Worm (Caenorhabditis elegans) whole organism, young adult: Measurements from ENCODE around the gene fem-2.

Experiments
- B0019.2 ChIP-seq: fragments of 200-800 bp; sonication (Bioruptor generic); conservative IDR thresholded peaks from 2 replicates; pipeline ENCODE4 v1.3.6; 2022; ENCODE audit warnings: missing genetic modification reagents, missing genetic modification characterization, missing compliant biosample characterization
- B0336.3 ChIP-seq: fragments of 200-800 bp; sonication (Bioruptor generic); IDR thresholded peaks from 2 replicates; pipeline ENCODE4 v1.3.6; 2022; ENCODE audit warnings: missing genetic modification characterization, missing compliant biosample characterization
- D2030.7 ChIP-seq: fragments of 200-800 bp; sonication (Bioruptor generic); IDR thresholded peaks from 2 replicates; pipeline ENCODE4 v1.3.6; 2022; ENCODE audit warnings: missing genetic modification reagents, missing genetic modification characterization, missing compliant biosample characterization
- F33H1.4 ChIP-seq: fragments of 200-800 bp; sonication (Bioruptor generic); IDR thresholded peaks from 2 replicates; pipeline ENCODE4 v1.3.6; 2022; ENCODE audit warnings: missing genetic modification reagents, missing genetic modification characterization, missing compliant biosample characterization
- F39B2.1 ChIP-seq: fragments of 200-800 bp; sonication (Bioruptor generic); IDR thresholded peaks from 2 replicates; pipeline ENCODE4 v1.3.6; 2022; ENCODE audit warnings: missing genetic modification reagents, missing genetic modification characterization, missing compliant biosample characterization
- F57A8.1 ChIP-seq: fragments of 200-800 bp; sonication (Bioruptor generic); optimal IDR thresholded peaks from 2 replicates; lab custom pipeline; 2018; ENCODE audit warnings: mild to moderate bottlenecking, missing genetic modification characterization, moderate library complexity, missing compliant biosample characterization
- T26A5.8 ChIP-seq: sonication (generic microtip); optimal IDR thresholded peaks from 2 replicates; lab custom pipeline; 2016; ENCODE audit warnings: missing genetic modification characterization, missing compliant biosample characterization
- Y53F4B.3 ChIP-seq: fragments of 200-800 bp; sonication (Bioruptor generic); IDR thresholded peaks from 2 replicates; pipeline ENCODE4 v1.3.6; 2022; ENCODE audit warnings: missing genetic modification reagents, missing genetic modification characterization, missing compliant biosample characterization
- aptf-2 ChIP-seq: fragments of 200-800 bp; sonication (Bioruptor generic); conservative IDR thresholded peaks from 2 replicates; pipeline ENCODE4 v1.3.6; 2022; ENCODE audit warnings: missing genetic modification reagents, missing genetic modification characterization, missing compliant biosample characterization
- aptf-3 ChIP-seq: fragments of 200-800 bp; sonication (Bioruptor generic); IDR thresholded peaks from 2 replicates; pipeline ENCODE4 v1.3.6; 2022; ENCODE audit warnings: missing genetic modification characterization, missing compliant biosample characterization
- atf-7 ChIP-seq: sonication (generic microtip); optimal IDR thresholded peaks from 2 replicates; lab custom pipeline; 2017; ENCODE audit warnings: mild to moderate bottlenecking, missing genetic modification characterization, missing compliant biosample characterization
- attf-6 ChIP-seq: fragments of 200-800 bp; sonication (Bioruptor generic); IDR thresholded peaks from 2 replicates; pipeline ENCODE4 v1.3.6; 2022; ENCODE audit warnings: missing genetic modification reagents, missing genetic modification characterization, missing compliant biosample characterization
- bed-1 ChIP-seq: fragments of 200-800 bp; sonication (Bioruptor generic); IDR thresholded peaks from 2 replicates; pipeline ENCODE4 v1.3.6; 2022; ENCODE audit warnings: missing genetic modification reagents, missing genetic modification characterization, missing compliant biosample characterization
- cebp-1 ChIP-seq, 2 experiments: fragments of 200-800 bp in 1 of 2; sonication (Bioruptor generic) in 1 of 2; sonication (generic microtip) in 1 of 2; IDR thresholded peaks in 1 of 2; optimal IDR thresholded peaks in 1 of 2; 2 replicates each; pipeline versions ENCODE4 v1.3.6 to Lab custom; 2017 to 2022; ENCODE audit warnings: missing compliant biosample characterization in 2 of 2, missing genetic modification characterization in 2 of 2, mild to moderate bottlenecking in 1 of 2, missing genetic modification reagents in 1 of 2, moderate library complexity in 1 of 2
- ceh-58 ChIP-seq: fragments of 200-800 bp; sonication (Bioruptor generic); IDR thresholded peaks from 2 replicates; pipeline ENCODE4 v1.3.6; 2022; ENCODE audit warnings: missing genetic modification characterization, missing compliant biosample characterization
- ceh-79 ChIP-seq: sonication (generic microtip); optimal IDR thresholded peaks from 2 replicates; lab custom pipeline; 2017; ENCODE audit warnings: mild to moderate bottlenecking, missing genetic modification characterization, missing compliant biosample characterization
- dox-1 ChIP-seq: fragments of 200-800 bp; sonication (Bioruptor generic); IDR thresholded peaks from 2 replicates; pipeline ENCODE4 v1.3.6; 2022; ENCODE audit warnings: missing genetic modification reagents, missing genetic modification characterization, missing compliant biosample characterization
- dpff-1 ChIP-seq: sonication (generic microtip); optimal IDR thresholded peaks from 2 replicates; lab custom pipeline; 2017; ENCODE audit warnings: mild to moderate bottlenecking, missing genetic modification characterization, missing compliant biosample characterization
- dpl-1 ChIP-seq: fragments of 150-350 bp; optimal IDR thresholded peaks from 2 replicates; lab custom pipeline; 2014; ENCODE audit warnings: missing biosample characterization, missing genetic modification reagents, missing genetic modification characterization
- ekl-4 ChIP-seq: fragments of 200-800 bp; sonication (Bioruptor generic); IDR thresholded peaks from 2 replicates; pipeline ENCODE4 v1.3.6; 2022; ENCODE audit warnings: missing genetic modification reagents, missing genetic modification characterization, missing compliant biosample characterization
- ets-4 ChIP-seq: fragments of 200-800 bp; sonication (Bioruptor generic); optimal IDR thresholded peaks from 2 replicates; lab custom pipeline; 2018; ENCODE audit warnings: mild to moderate bottlenecking, missing genetic modification characterization, missing compliant biosample characterization
- fkh-3 ChIP-seq: sonication (generic microtip); optimal IDR thresholded peaks from 2 replicates; lab custom pipeline; 2016; ENCODE audit warnings: mild to moderate bottlenecking, missing genetic modification characterization, missing compliant biosample characterization
- him-1 ChIP-seq: sonication (generic microtip); optimal IDR thresholded peaks from 2 replicates; lab custom pipeline; 2016; ENCODE audit warnings: missing genotype, missing genetic modification reagents, missing genetic modification characterization, missing compliant biosample characterization
- hrde-1 ChIP-seq: sonication (generic microtip); optimal IDR thresholded peaks from 2 replicates; lab custom pipeline; 2016; ENCODE audit warnings: missing genetic modification characterization, mild to moderate bottlenecking, missing compliant biosample characterization, moderate library complexity, missing genotype, missing genetic modification reagents, borderline replicate concordance
- let-526 ChIP-seq: fragments of 200-800 bp; sonication (Bioruptor generic); IDR thresholded peaks from 2 replicates; pipeline ENCODE4 v1.3.6; 2022; ENCODE audit warnings: missing genetic modification reagents, missing genetic modification characterization, missing compliant biosample characterization
- lin-26 ChIP-seq: fragments of 200-800 bp; sonication (Bioruptor generic); IDR thresholded peaks from 2 replicates; pipeline ENCODE4 v1.3.6; 2022; ENCODE audit warnings: missing genetic modification reagents, missing genetic modification characterization, missing compliant biosample characterization
- lin-40 ChIP-seq: sonication (generic microtip); optimal IDR thresholded peaks from 2 replicates; lab custom pipeline; 2016; ENCODE audit warnings: missing genetic modification characterization, mild to moderate bottlenecking, missing compliant biosample characterization, missing genotype, missing genetic modification reagents
- lsy-27 ChIP-seq: sonication (generic microtip); optimal IDR thresholded peaks from 2 replicates; lab custom pipeline; 2017; ENCODE audit warnings: missing genetic modification characterization, mild to moderate bottlenecking, missing compliant biosample characterization, antibody characterized with exemption, missing genotype, borderline replicate concordance; ENCODE audit not compliant: insufficient read depth
- madf-10 ChIP-seq: sonication (generic microtip); optimal IDR thresholded peaks from 2 replicates; lab custom pipeline; 2016; ENCODE audit warnings: mild to moderate bottlenecking, missing genetic modification characterization, missing compliant biosample characterization
- madf-3 ChIP-seq: fragments of 200-800 bp; sonication (Bioruptor generic); IDR thresholded peaks from 2 replicates; pipeline ENCODE4 v1.3.6; 2022; ENCODE audit warnings: missing genetic modification reagents, missing genetic modification characterization, missing compliant biosample characterization
- mcd-1 ChIP-seq: fragments of 200-800 bp; sonication (Bioruptor generic); IDR thresholded peaks from 2 replicates; pipeline ENCODE4 v1.3.6; 2022; ENCODE audit warnings: missing genetic modification reagents, missing genetic modification characterization, missing compliant biosample characterization
- nfya-1 ChIP-seq: sonication (generic microtip); optimal IDR thresholded peaks from 2 replicates; lab custom pipeline; 2017; ENCODE audit warnings: antibody characterized with exemption, missing compliant biosample characterization, missing genetic modification characterization, borderline replicate concordance; ENCODE audit not compliant: insufficient read depth
- nfya-2 ChIP-seq: fragments of 200-800 bp; sonication (Bioruptor generic); IDR thresholded peaks from 2 replicates; pipeline ENCODE4 v1.3.6; 2022; ENCODE audit warnings: missing genetic modification reagents, missing genetic modification characterization, missing compliant biosample characterization
- nhr-179 ChIP-seq: sonication (generic microtip); optimal IDR thresholded peaks from 2 replicates; lab custom pipeline; 2016; ENCODE audit warnings: mild to moderate bottlenecking, missing genetic modification characterization, missing compliant biosample characterization
- nhr-27 ChIP-seq: fragments of 200-800 bp; sonication (Bioruptor generic); optimal IDR thresholded peaks from 2 replicates; lab custom pipeline; 2018; ENCODE audit warnings: mild to moderate bottlenecking, missing genetic modification characterization, moderate library complexity, missing compliant biosample characterization
- nhr-80 ChIP-seq: sonication (generic microtip); optimal IDR thresholded peaks from 2 replicates; lab custom pipeline; 2016; ENCODE audit warnings: missing genetic modification characterization, missing compliant biosample characterization
- nhr-90 ChIP-seq: sonication (generic microtip); optimal IDR thresholded peaks from 2 replicates; lab custom pipeline; 2016; ENCODE audit warnings: missing genotype, mild to moderate bottlenecking, missing genetic modification characterization, missing compliant biosample characterization
- pbrm-1 ChIP-seq: fragments of 200-800 bp; sonication (Bioruptor generic); IDR thresholded peaks from 2 replicates; pipeline ENCODE4 v1.3.6; 2022; ENCODE audit warnings: missing genetic modification reagents, missing genetic modification characterization, missing compliant biosample characterization
- pha-4 ChIP-seq: fragments of 150-350 bp; sonication (generic microtip); optimal IDR thresholded peaks from 2 replicates; lab custom pipeline; 2014; ENCODE audit warnings: missing biosample characterization, missing genetic modification reagents, missing genetic modification characterization
- rcor-1 ChIP-seq: fragments of 200-800 bp; sonication (Bioruptor generic); IDR thresholded peaks from 2 replicates; pipeline ENCODE4 v1.3.6; 2022; ENCODE audit warnings: missing genetic modification reagents, missing genetic modification characterization, missing compliant biosample characterization
- repo-1 ChIP-seq: sonication (generic microtip); optimal IDR thresholded peaks from 2 replicates; lab custom pipeline; 2017; ENCODE audit warnings: mild to moderate bottlenecking, missing genetic modification characterization, missing compliant biosample characterization
- snpc-1.1 ChIP-seq: sonication (generic microtip); optimal IDR thresholded peaks from 2 replicates; lab custom pipeline; 2017; ENCODE audit warnings: missing genetic modification characterization, mild to moderate bottlenecking, missing compliant biosample characterization, antibody characterized with exemption, moderate library complexity, missing genotype, missing genetic modification reagents; ENCODE audit not compliant: insufficient read depth
- somi-1 ChIP-seq: fragments of 200-800 bp; sonication (Bioruptor generic); optimal IDR thresholded peaks from 2 replicates; lab custom pipeline; 2018; ENCODE audit warnings: mild to moderate bottlenecking, missing genetic modification characterization, missing compliant biosample characterization
- sptf-2 ChIP-seq: fragments of 200-800 bp; sonication (Bioruptor generic); optimal IDR thresholded peaks from 2 replicates; lab custom pipeline; 2018; ENCODE audit warnings: mild to moderate bottlenecking, missing genetic modification characterization, missing compliant biosample characterization
- unc-62 ChIP-seq: fragments of 150-350 bp; optimal IDR thresholded peaks from 2 replicates; lab custom pipeline; 2014; ENCODE audit warnings: missing biosample characterization, missing genetic modification reagents, missing genetic modification characterization
- zim-3 ChIP-seq: sonication (generic microtip); optimal IDR thresholded peaks from 2 replicates; lab custom pipeline; 2017; ENCODE audit warnings: mild to moderate bottlenecking, missing genetic modification characterization, moderate library complexity, missing compliant biosample characterization
- ztf-18 ChIP-seq: sonication (generic microtip); optimal IDR thresholded peaks from 2 replicates; lab custom pipeline; 2016; ENCODE audit warnings: missing genotype, mild to moderate bottlenecking, missing genetic modification characterization, missing compliant biosample characterization
- ztf-26 ChIP-seq: sonication (generic microtip); optimal IDR thresholded peaks from 2 replicates; lab custom pipeline; 2017; ENCODE audit warnings: missing genetic modification characterization, missing compliant biosample characterization
- ztf-28 ChIP-seq: fragments of 200-800 bp; sonication (Bioruptor generic); IDR thresholded peaks from 2 replicates; pipeline ENCODE4 v1.3.6; 2022; ENCODE audit warnings: missing genetic modification reagents, missing genetic modification characterization, missing compliant biosample characterization

fem-2 gene

DNA sequence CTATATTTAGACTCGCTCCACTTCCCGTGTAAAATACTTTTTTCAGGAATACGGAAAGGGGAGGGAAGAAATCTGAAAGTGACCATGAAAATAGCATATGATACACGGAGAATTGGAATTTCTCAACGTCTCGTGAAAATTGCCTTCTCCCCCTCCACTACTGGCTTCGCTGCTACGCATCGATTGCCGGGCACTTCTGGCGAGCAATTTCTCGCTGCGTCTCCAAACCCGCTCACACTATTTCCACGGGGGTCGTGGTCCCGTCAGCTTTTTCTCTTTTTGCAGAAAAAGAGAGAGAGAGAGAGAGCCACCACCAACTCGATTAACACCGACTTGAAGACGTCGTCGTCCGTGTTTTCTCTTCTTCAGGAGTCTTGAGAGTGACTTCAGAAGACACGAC is 36.6 kb upstream of the fem-2 start (continued):
- TF ChIP-seq nhr-80 (tag; lab: Kevin White, UChicago) (no peak), lin-26 (GFP tag; lab: Robert Waterston, UW) (no peak), nfya-1 (no peak), madf-10 (tag; lab: Kevin White, UChicago) (no peak), ceh-79 (tag; lab: Kevin White, UChicago) (no peak), F57A8.1 (GFP tag; lab: Kevin White, UChicago) (no peak), Y53F4B.3 (GFP tag; lab: Robert Waterston, UW) (no peak), ceh-58 (GFP tag; lab: Robert Waterston, UW) (no peak), T26A5.8 (no peak), pha-4 (tag; lab: Kevin White, UChicago) (no peak), dpl-1 (GFP tag; lab: Kevin White, UChicago) (no peak), nhr-27 (tag; lab: Kevin White, UChicago) (no peak), ekl-4 (GFP tag; lab: Robert Waterston, UW) (no peak), cebp-1 (GFP tag; IDR thresholded peaks at IDR 0.05; lab: Robert Waterston, UW) (no peak), cebp-1 (tag; optimal IDR thresholded peaks at IDR 0.05; lab: Kevin White, UChicago) (peak; percentile 43), hrde-1 (no peak), pbrm-1 (no peak), bed-1 (GFP tag; lab: Robert Waterston, UW) (no peak), aptf-3 (GFP tag; lab: Robert Waterston, UW) (no peak), ztf-28 (GFP tag; lab: Robert Waterston, UW) (no peak), attf-6 (GFP tag; lab: Robert Waterston, UW) (no peak), F33H1.4 (GFP tag; lab: Robert Waterston, UW) (no peak), D2030.7 (GFP tag; lab: Robert Waterston, UW) (no peak), atf-7 (tag; lab: Kevin White, UChicago) (no peak), lsy-27 (no peak), dpff-1 (no peak), somi-1 (GFP tag; lab: Kevin White, UChicago) (no peak), ztf-26 (no peak), nhr-90 (tag; lab: Kevin White, UChicago) (no peak), B0019.2 (GFP tag; lab: Robert Waterston, UW) (no peak), let-526 (GFP tag; lab: Robert Waterston, UW) (no peak), lin-40 (tag; lab: Kevin White, UChicago) (peak; percentile 46), nhr-179 (tag; lab: Kevin White, UChicago) (no peak), unc-62 (GFP tag; lab: Kevin White, UChicago) (no peak), repo-1 (tag; lab: Kevin White, UChicago) (no peak), zim-3 (tag; lab: Kevin White, UChicago) (no peak), mcd-1 (GFP tag; lab: Robert Waterston, UW) (no peak), nfya-2 (GFP tag; lab: Robert Waterston, UW) (no peak), ets-4 (no peak), madf-3 (GFP tag; lab: Robert Waterston, UW) (no peak), him-1 (tag; lab: Kevin White, UChicago) (no peak), rcor-1 (GFP tag; lab: Robert Waterston, UW) (no peak), B0336.3 (no peak), dox-1 (peak; percentile 17; the same call in 1 of the 2 replicates), aptf-2 (GFP tag; lab: Robert Waterston, UW) (no peak), F39B2.1 (GFP tag; lab: Robert Waterston, UW) (no peak), fkh-3 (tag; lab: Kevin White, UChicago) (no peak), ztf-18 (no peak), sptf-2 (GFP tag; lab: Kevin White, UChicago) (no peak), snpc-1.1 (tag; lab: Kevin White, UChicago) (no peak)
